Worm (Caenorhabditis elegans) whole organism, L2 larva: Measurements from ENCODE around the gene ham-1.

Experiments used
- C34F6.9 ChIP-seq: fragments of 150-350 bp; optimal IDR thresholded peaks from 2 replicates; lab custom pipeline; 2014; ENCODE audit warnings: missing biosample characterization, missing genetic modification characterization
- F13H6.1 ChIP-seq: sonication (generic microtip); optimal IDR thresholded peaks from 2 replicates; lab custom pipeline; 2016; ENCODE audit warnings: missing genetic modification characterization, missing compliant biosample characterization
- R02D3.7 ChIP-seq: fragments of 150-350 bp; optimal IDR thresholded peaks from 2 replicates; lab custom pipeline; 2014; ENCODE audit warnings: missing biosample characterization, missing genetic modification characterization
- ZK546.5 ChIP-seq: sonication (generic microtip); optimal IDR thresholded peaks from 2 replicates; lab custom pipeline; 2017; ENCODE audit warnings: missing biosample characterization, missing genetic modification characterization
- alr-1 ChIP-seq: fragments of 150-350 bp; optimal IDR thresholded peaks from 2 replicates; lab custom pipeline; 2014; ENCODE audit warnings: missing biosample characterization, missing genetic modification characterization
- ama-1 ChIP-seq: fragments of 150-350 bp; optimal IDR thresholded peaks from 2 replicates; lab custom pipeline; 2018; ENCODE audit warnings: inconsistent platforms
- blmp-1 ChIP-seq: sonication (generic microtip); optimal IDR thresholded peaks from 2 replicates; lab custom pipeline; 2017; ENCODE audit warnings: missing genetic modification characterization, mild to moderate bottlenecking, missing compliant biosample characterization, antibody characterized with exemption, moderate library complexity; ENCODE audit not compliant: insufficient read depth
- ceh-16 ChIP-seq: fragments of 150-350 bp; optimal IDR thresholded peaks from 2 replicates; lab custom pipeline; 2014; ENCODE audit warnings: missing biosample characterization, missing genetic modification characterization
- ceh-82 ChIP-seq: fragments of 150-350 bp; optimal IDR thresholded peaks from 2 replicates; lab custom pipeline; 2014; ENCODE audit warnings: missing biosample characterization, missing genetic modification characterization
- crh-2 ChIP-seq: sonication (generic microtip); optimal IDR thresholded peaks from 2 replicates; lab custom pipeline; 2017; ENCODE audit warnings: missing biosample characterization, missing genetic modification characterization
- egl-27 ChIP-seq: sonication (generic microtip); optimal IDR thresholded peaks from 3 replicates; lab custom pipeline; 2017; ENCODE audit warnings: missing biosample characterization, missing genetic modification reagents, missing genetic modification characterization
- gmeb-1 ChIP-seq: fragments of 150-350 bp; optimal IDR thresholded peaks from 2 replicates; lab custom pipeline; 2014; ENCODE audit warnings: missing biosample characterization, missing genetic modification characterization
- lin-13 ChIP-seq: fragments of 150-350 bp; optimal IDR thresholded peaks from 2 replicates; lab custom pipeline; 2014; ENCODE audit warnings: missing biosample characterization, missing genetic modification reagents, missing genetic modification characterization
- lsy-2 ChIP-seq, 2 experiments: fragments of 150-350 bp in 1 of 2; sonication (generic microtip) in 1 of 2; optimal IDR thresholded peaks; 2 replicates each; lab custom pipeline; 2014 to 2017; ENCODE audit warnings: missing biosample characterization in 2 of 2, missing genetic modification characterization in 2 of 2
- mdl-1 ChIP-seq, 2 experiments: fragments of 150-350 bp in 1 of 2; sonication (generic microtip) in 1 of 2; optimal IDR thresholded peaks; 2 replicates each; lab custom pipeline; 2017; ENCODE audit warnings: missing biosample characterization in 2 of 2, missing genetic modification characterization in 2 of 2
- nhr-10 ChIP-seq: sonication (generic microtip); optimal IDR thresholded peaks from 2 replicates; lab custom pipeline; 2017; ENCODE audit warnings: missing biosample characterization, missing genetic modification characterization
- nhr-11 ChIP-seq: fragments of 150-350 bp; optimal IDR thresholded peaks from 2 replicates; lab custom pipeline; 2014; ENCODE audit warnings: missing biosample characterization, missing genetic modification characterization
- nhr-129 ChIP-seq: fragments of 150-350 bp; optimal IDR thresholded peaks from 2 replicates; lab custom pipeline; 2014; ENCODE audit warnings: missing biosample characterization, missing genetic modification characterization
- nhr-237 ChIP-seq: fragments of 150-350 bp; optimal IDR thresholded peaks from 2 replicates; lab custom pipeline; 2014; ENCODE audit warnings: missing biosample characterization, missing genetic modification characterization
- nhr-6 ChIP-seq: fragments of 150-350 bp; optimal IDR thresholded peaks from 2 replicates; lab custom pipeline; 2014; ENCODE audit warnings: missing biosample characterization, missing genetic modification characterization
- peb-1 ChIP-seq: fragments of 150-350 bp; optimal IDR thresholded peaks from 2 replicates; lab custom pipeline; 2014; ENCODE audit warnings: missing biosample characterization, missing genetic modification characterization
- sem-4 ChIP-seq: fragments of 150-350 bp; optimal IDR thresholded peaks from 2 replicates; lab custom pipeline; 2014; ENCODE audit warnings: missing biosample characterization, missing genetic modification reagents, missing genetic modification characterization
- skn-1 ChIP-seq: sonication (generic microtip); optimal IDR thresholded peaks from 2 replicates; lab custom pipeline; 2017; ENCODE audit warnings: missing biosample characterization, missing genetic modification characterization
- sma-3 ChIP-seq: sonication (generic microtip); optimal IDR thresholded peaks from 2 replicates; lab custom pipeline; 2016; ENCODE audit warnings: missing genetic modification reagents, missing genetic modification characterization, missing compliant biosample characterization
- sma-9 ChIP-seq, 2 experiments: fragments of 150-350 bp in 1 of 2; sonication (generic microtip) in 1 of 2; optimal IDR thresholded peaks; 2 replicates each; lab custom pipeline; 2014 to 2016; ENCODE audit warnings: missing genetic modification characterization in 2 of 2, mild to moderate bottlenecking in 1 of 2, missing biosample characterization in 1 of 2, missing compliant biosample characterization in 1 of 2, missing genetic modification reagents in 1 of 2, moderate library complexity in 1 of 2
- snpc-4 ChIP-seq: fragments of 150-350 bp; optimal IDR thresholded peaks from 2 replicates; lab custom pipeline; 2014; ENCODE audit warnings: missing biosample characterization, missing genetic modification characterization
- unc-39 ChIP-seq: fragments of 150-350 bp; optimal IDR thresholded peaks from 2 replicates; lab custom pipeline; 2014; ENCODE audit warnings: missing biosample characterization, missing genetic modification characterization
- unc-55 ChIP-seq: fragments of 150-350 bp; sonication (generic microtip); optimal IDR thresholded peaks from 3 replicates; lab custom pipeline; 2014; ENCODE audit warnings: missing biosample characterization, missing genetic modification reagents, missing genetic modification characterization
- unc-62 ChIP-seq: fragments of 150-350 bp; optimal IDR thresholded peaks from 2 replicates; lab custom pipeline; 2014; ENCODE audit warnings: missing biosample characterization, missing genetic modification reagents, missing genetic modification characterization
- zag-1 ChIP-seq: fragments of 150-350 bp; optimal IDR thresholded peaks from 2 replicates; lab custom pipeline; 2014; ENCODE audit warnings: missing biosample characterization, missing genetic modification characterization
- ztf-1 ChIP-seq: fragments of 200-800 bp; sonication (Bioruptor generic); conservative IDR thresholded peaks from 2 replicates; pipeline ENCODE4 v1.3.6; 2022; ENCODE audit warnings: missing genetic modification characterization, missing compliant biosample characterization
- ztf-11 ChIP-seq: sonication (generic microtip); optimal IDR thresholded peaks from 2 replicates; lab custom pipeline; 2017; ENCODE audit warnings: missing biosample characterization, missing genetic modification characterization
- ztf-4 ChIP-seq: fragments of 150-350 bp; optimal IDR thresholded peaks from 2 replicates; lab custom pipeline; 2014; ENCODE audit warnings: missing biosample characterization, missing genetic modification characterization

The ham-1 gene

ce11 chrIV:12571047-12571446 lies 29.1 kb downstream of the ham-1 start, which contains the start of gene K08E7.4:
K08E7.4 (minus strand) TSS chrIV:12571147.
- TF ChIP-seq sma-9 (GFP tag; optimal IDR thresholded peaks at IDR 0.05; lab: Kevin White, UChicago): no peak
- TF ChIP-seq sma-9 (tag; optimal IDR thresholded peaks at IDR 0.05; lab: Kevin White, UChicago): no peak
- no peak for TF ChIP-seq blmp-1 (tag; lab: Kevin White, UChicago)

DNA sequence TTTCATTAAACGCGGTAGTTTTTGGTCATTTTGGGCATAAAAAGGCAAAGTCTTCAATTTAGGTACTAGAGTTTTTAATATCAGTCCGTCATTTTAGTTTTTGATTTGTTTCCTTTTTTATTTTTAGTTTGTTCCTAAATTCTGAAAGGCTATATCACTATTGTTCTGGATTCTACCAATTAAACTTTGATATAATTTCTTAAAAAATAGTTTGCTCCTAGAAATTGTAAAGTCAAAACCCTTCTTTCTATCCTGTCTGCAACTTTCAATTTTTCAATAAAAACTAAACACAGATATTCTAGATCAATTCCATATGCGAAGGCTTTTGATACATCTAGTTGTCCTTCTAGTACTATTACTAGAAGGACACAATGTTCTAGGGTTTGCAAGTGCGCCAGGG lies 31.1 kb downstream of the ham-1 start, which contains the start of gene K08E7.5:
Gene K08E7.5, plus strand, starts transcription at position 301 of the 400 bp plus-strand sequence.
- no peak for TF ChIP-seq ceh-16 (tag; lab: Kevin White, UChicago)
- no peak for TF ChIP-seq ztf-11 (tag; lab: Kevin White, UChicago)
- TF ChIP-seq nhr-6: no peak
- no peak for TF ChIP-seq unc-39 (tag; lab: Kevin White, UChicago)
- TF ChIP-seq ztf-4 (tag; lab: Kevin White, UChicago): no peak
- TF ChIP-seq mdl-1 (tag; optimal IDR thresholded peaks at IDR 0.05; lab: Kevin White, UChicago): no peak
- TF ChIP-seq ceh-82: no peak
- TF ChIP-seq sma-3 (GFP tag; lab: Kevin White, UChicago): no peak
- no peak for TF ChIP-seq lsy-2 (tag; optimal IDR thresholded peaks at IDR 0.05; lab: Kevin White, UChicago)
- no peak for TF ChIP-seq ztf-1
- no peak for TF ChIP-seq ZK546.5 (tag; lab: Kevin White, UChicago)
- no peak for TF ChIP-seq C34F6.9 (tag; lab: Kevin White, UChicago)
- TF ChIP-seq lin-13: no peak
- TF ChIP-seq R02D3.7 (tag; lab: Kevin White, UChicago): no peak
- TF ChIP-seq ama-1 (lab: Kevin White, UChicago): no peak
- no peak for TF ChIP-seq peb-1 (tag; lab: Kevin White, UChicago)
- TF ChIP-seq, all 48 proteins: peak for 0

ce11 chrIV:12574265-12574664 lies 32.3 kb downstream of the ham-1 start:
- TF ChIP-seq gmeb-1 (tag; lab: Kevin White, UChicago): no peak
- no peak for TF ChIP-seq unc-62 (GFP tag; lab: Kevin White, UChicago)
- no peak for TF ChIP-seq nhr-11 (tag; lab: Kevin White, UChicago)
- TF ChIP-seq sem-4 (tag; lab: Kevin White, UChicago): no peak
- no peak for TF ChIP-seq nhr-237 (tag; lab: Kevin White, UChicago)
- TF ChIP-seq ceh-82: no peak
- no peak for TF ChIP-seq blmp-1 (tag; lab: Kevin White, UChicago)
- TF ChIP-seq peb-1 (tag; lab: Kevin White, UChicago): no peak
- no peak for TF ChIP-seq nhr-10
- no peak for TF ChIP-seq egl-27 (tag; lab: Kevin White, UChicago)

DNA sequence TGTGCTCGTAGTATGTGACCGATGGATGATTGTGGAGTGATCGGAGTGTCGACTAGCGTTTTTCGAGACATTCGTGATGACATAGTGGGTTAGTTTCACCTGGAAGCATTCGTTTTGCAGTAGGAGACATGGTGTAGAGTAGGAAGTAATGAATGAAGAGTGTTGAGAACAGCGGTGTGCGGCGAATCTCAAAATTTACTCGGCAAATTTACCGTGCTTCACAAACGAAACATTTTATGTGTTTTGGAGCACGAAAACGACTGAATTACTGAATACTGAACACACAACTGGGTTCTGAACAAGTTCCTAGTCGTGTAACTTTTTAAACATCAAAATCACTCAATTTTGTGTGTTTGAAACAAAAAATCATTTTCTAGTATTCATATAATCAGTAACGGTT lies 39.1 kb downstream of the ham-1 start, which contains the start of gene K08E7.6:
Gene K08E7.6, minus strand, starts transcription at position 101 of the 400 bp plus-strand sequence.
- TF ChIP-seq unc-55 (GFP tag; lab: Kevin White, UChicago) (no peak), alr-1 (no peak), ceh-16 (tag; lab: Kevin White, UChicago) (no peak), skn-1 (tag; lab: Kevin White, UChicago) (no peak), mdl-1 (tag; optimal IDR thresholded peaks at IDR 0.05; lab: Kevin White, UChicago) (no peak), unc-62 (GFP tag; lab: Kevin White, UChicago) (no peak), blmp-1 (tag; lab: Kevin White, UChicago) (no peak)

ce11 chrIV:12583181-12583580 lies 41.2 kb downstream of the ham-1 start:
- TF ChIP-seq crh-2 (peak; percentile 1), ceh-82 (no peak), sem-4 (tag; lab: Kevin White, UChicago) (peak; percentile 1), C34F6.9 (tag; lab: Kevin White, UChicago) (peak; percentile 54), lsy-2 (tag; optimal IDR thresholded peaks at IDR 0.05; lab: Kevin White, UChicago) (peak in 1 of 2 experiments; percentile 17)
- TF ChIP-seq, all 48 proteins: peak for 4

DNA sequence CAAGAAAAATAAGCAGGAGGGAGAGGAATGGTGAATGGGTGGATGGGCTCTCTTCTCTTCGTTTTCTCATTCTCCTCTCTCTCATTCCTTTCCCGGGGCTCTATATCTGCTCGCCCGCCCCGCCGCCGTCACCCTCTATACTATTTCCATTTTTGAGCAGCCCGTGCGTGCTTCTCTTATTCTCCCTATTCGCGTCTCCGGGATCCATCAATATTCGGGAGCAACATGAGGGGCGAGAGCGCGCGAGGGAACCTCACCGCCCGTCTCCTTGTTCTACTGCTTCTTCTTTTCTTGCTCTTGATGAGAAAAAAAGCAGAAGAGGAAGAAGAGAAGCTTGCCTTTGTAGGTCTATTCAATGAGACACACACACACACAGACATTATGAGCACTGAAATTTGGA lies 42.2 kb downstream of the ham-1 start:
- TF ChIP-seq zag-1 (tag; lab: Kevin White, UChicago) (peak; percentile 43), F13H6.1 (peak; percentile 20), snpc-4 (tag; lab: Kevin White, UChicago) (peak; percentile 47), unc-55 (GFP tag; lab: Kevin White, UChicago) (peak; percentile 42), nhr-129 (tag; lab: Kevin White, UChicago) (peak; percentile 21), ztf-11 (tag; lab: Kevin White, UChicago) (no peak), mdl-1 (tag; optimal IDR thresholded peaks at IDR 0.05; lab: Kevin White, UChicago) (peak in 1 of 2 experiments; percentile 45), lin-13 (peak; percentile 6), alr-1 (no peak), C34F6.9 (tag; lab: Kevin White, UChicago) (peak; percentile 74), crh-2 (peak; percentile 25), blmp-1 (tag; lab: Kevin White, UChicago) (no peak)
